Worm (Caenorhabditis elegans) whole organism, mixed stage, embryonic: ENCODE data around the gene Y46H3A.4.
A peak's percentile ranks its signal among the peaks of the same experiment; 100 is the strongest.

Source experiments
- M03D4.4 ChIP-seq: sonication (generic microtip); optimal IDR thresholded peaks from 2 replicates; lab custom pipeline; 2017; ENCODE audit warnings: mild to moderate bottlenecking, missing genetic modification characterization, missing compliant biosample characterization
- bed-3 ChIP-seq: fragments of 200-800 bp; sonication (Bioruptor generic); optimal IDR thresholded peaks from 3 replicates; lab custom pipeline; 2018; ENCODE audit warnings: mild to moderate bottlenecking, missing genetic modification characterization, moderate library complexity, missing compliant biosample characterization
- blmp-1 ChIP-seq: fragments of 150-350 bp; optimal IDR thresholded peaks from 2 replicates; lab custom pipeline; 2014; ENCODE audit warnings: missing biosample characterization, missing genetic modification characterization
- ceh-39 ChIP-seq: fragments of 150-350 bp; optimal IDR thresholded peaks from 2 replicates; lab custom pipeline; 2014; ENCODE audit warnings: missing biosample characterization, missing genetic modification characterization
- ceh-43 ChIP-seq: fragments of 200-800 bp; sonication (Bioruptor generic); optimal IDR thresholded peaks from 2 replicates; lab custom pipeline; 2018; ENCODE audit warnings: mild to moderate bottlenecking, missing genetic modification characterization, moderate library complexity, missing compliant biosample characterization
- ceh-83 ChIP-seq: fragments of 200-800 bp; sonication (Bioruptor generic); optimal IDR thresholded peaks from 2 replicates; lab custom pipeline; 2018; ENCODE audit warnings: mild to moderate bottlenecking, missing genetic modification characterization, missing compliant biosample characterization
- cnd-1 ChIP-seq: fragments of 200-800 bp; sonication (Bioruptor generic); optimal IDR thresholded peaks from 2 replicates; lab custom pipeline; 2018; ENCODE audit warnings: mild to moderate bottlenecking, missing genetic modification characterization, missing compliant biosample characterization
- elt-1 ChIP-seq: sonication (generic microtip); optimal IDR thresholded peaks from 2 replicates; lab custom pipeline; 2017; ENCODE audit warnings: missing genetic modification characterization, mild to moderate bottlenecking, missing compliant biosample characterization, antibody characterized with exemption, moderate library complexity, borderline replicate concordance; ENCODE audit not compliant: insufficient read depth
- elt-3 ChIP-seq: fragments of 150-350 bp; optimal IDR thresholded peaks from 2 replicates; lab custom pipeline; 2014; ENCODE audit warnings: missing biosample characterization, missing genetic modification characterization
- flh-1 ChIP-seq: fragments of 200-800 bp; sonication (Bioruptor generic); optimal IDR thresholded peaks from 2 replicates; lab custom pipeline; 2018; ENCODE audit warnings: mild to moderate bottlenecking, missing genetic modification characterization, moderate library complexity, missing compliant biosample characterization
- ham-2 ChIP-seq: fragments of 200-800 bp; sonication (Bioruptor generic); optimal IDR thresholded peaks from 2 replicates; lab custom pipeline; 2018; ENCODE audit warnings: mild to moderate bottlenecking, missing genetic modification characterization, missing compliant biosample characterization
- hlh-1 ChIP-seq: fragments of 150-350 bp; optimal IDR thresholded peaks from 2 replicates; lab custom pipeline; 2014; ENCODE audit warnings: missing biosample characterization, missing genetic modification reagents, missing genetic modification characterization
- lin-13 ChIP-seq: fragments of 150-350 bp; optimal IDR thresholded peaks from 2 replicates; lab custom pipeline; 2014; ENCODE audit warnings: missing biosample characterization, missing genetic modification characterization
- lin-32 ChIP-seq: fragments of 200-800 bp; sonication (Bioruptor generic); optimal IDR thresholded peaks from 2 replicates; lab custom pipeline; 2018; ENCODE audit warnings: mild to moderate bottlenecking, missing genetic modification characterization, missing compliant biosample characterization
- lsy-2 ChIP-seq: fragments of 150-350 bp; optimal IDR thresholded peaks from 2 replicates; lab custom pipeline; 2014; ENCODE audit warnings: missing biosample characterization, missing genetic modification characterization
- mab-5 ChIP-seq: fragments of 150-350 bp; optimal IDR thresholded peaks from 2 replicates; lab custom pipeline; 2014; ENCODE audit warnings: missing biosample characterization, missing genetic modification characterization
- mls-2 ChIP-seq: sonication (generic microtip); optimal IDR thresholded peaks from 2 replicates; lab custom pipeline; 2016; ENCODE audit warnings: mild to moderate bottlenecking, missing genetic modification characterization, moderate library complexity, missing compliant biosample characterization
- nhr-12 ChIP-seq: fragments of 150-350 bp; optimal IDR thresholded peaks from 2 replicates; lab custom pipeline; 2014; ENCODE audit warnings: missing biosample characterization, missing genetic modification characterization
- nhr-2 ChIP-seq: fragments of 150-350 bp; optimal IDR thresholded peaks from 2 replicates; lab custom pipeline; 2014; ENCODE audit warnings: missing biosample characterization, missing genetic modification characterization
- nhr-237 ChIP-seq: fragments of 150-350 bp; optimal IDR thresholded peaks from 2 replicates; lab custom pipeline; 2014; ENCODE audit warnings: missing biosample characterization, missing genetic modification characterization
- nhr-28 ChIP-seq: fragments of 150-350 bp; optimal IDR thresholded peaks from 2 replicates; lab custom pipeline; 2014; ENCODE audit warnings: missing biosample characterization, missing genetic modification characterization
- nhr-76 ChIP-seq: sonication (generic microtip); optimal IDR thresholded peaks from 2 replicates; lab custom pipeline; 2017; ENCODE audit warnings: missing biosample characterization, missing genetic modification characterization
- pha-4 ChIP-seq: fragments of 150-350 bp; optimal IDR thresholded peaks from 2 replicates; lab custom pipeline; 2018; ENCODE audit warnings: missing biosample characterization, missing genetic modification reagents, missing genetic modification characterization
- sem-2 ChIP-seq: fragments of 200-800 bp; sonication (Bioruptor generic); optimal IDR thresholded peaks from 2 replicates; lab custom pipeline; 2018; ENCODE audit warnings: mild to moderate bottlenecking, missing genetic modification characterization, missing compliant biosample characterization
- sptf-1 ChIP-seq: sonication (generic microtip); optimal IDR thresholded peaks from 2 replicates; lab custom pipeline; 2017; ENCODE audit warnings: mild to moderate bottlenecking, missing genetic modification characterization, moderate library complexity, missing compliant biosample characterization
- unc-120 ChIP-seq: sonication (generic microtip); optimal IDR thresholded peaks from 2 replicates; lab custom pipeline; 2017; ENCODE audit warnings: missing genetic modification characterization, missing compliant biosample characterization; ENCODE audit not compliant: poor library complexity, severe bottlenecking
- unc-39 ChIP-seq: fragments of 150-350 bp; optimal IDR thresholded peaks from 2 replicates; lab custom pipeline; 2014; ENCODE audit warnings: missing biosample characterization, missing genetic modification characterization
- unc-62 ChIP-seq: fragments of 150-350 bp; optimal IDR thresholded peaks from 2 replicates; lab custom pipeline; 2014; ENCODE audit warnings: missing biosample characterization, missing genetic modification reagents, missing genetic modification characterization
- zip-8 ChIP-seq: fragments of 150-350 bp; optimal IDR thresholded peaks from 2 replicates; lab custom pipeline; 2014; ENCODE audit warnings: missing biosample characterization, missing genetic modification characterization

The Y46H3A.4 gene

DNA sequence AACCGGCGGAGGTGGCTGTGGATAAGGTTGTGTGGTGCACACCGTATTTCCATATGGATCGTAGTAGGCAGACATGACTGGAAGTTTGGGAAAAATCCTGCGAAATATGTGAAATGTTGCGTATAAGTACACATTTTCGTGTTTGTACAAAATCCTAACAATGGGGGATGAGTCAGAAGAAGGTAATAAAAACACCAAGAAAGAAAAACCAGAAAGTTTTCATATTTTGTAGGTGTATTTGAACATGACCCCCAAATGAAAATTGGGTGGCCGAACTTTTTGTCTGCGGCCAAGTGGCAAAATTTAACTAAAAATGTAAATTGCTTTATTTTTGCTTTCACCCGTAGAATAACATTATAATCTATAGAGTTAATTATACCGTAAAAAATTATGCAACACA lies at the start of gene Y46H3A.4:
Gene Y46H3A.4 (minus strand): TSS at position 101 of the 400 bp plus-strand sequence.
- TF ChIP-seq ceh-83 = no peak
- TF ChIP-seq nhr-2 (tag; lab: Kevin White, UChicago) = no peak
- TF ChIP-seq elt-1 = no peak
- no peak for TF ChIP-seq unc-120 (tag; lab: Kevin White, UChicago)
- no peak for TF ChIP-seq mab-5 (tag; lab: Kevin White, UChicago)
- TF ChIP-seq unc-39 = no peak

DNA sequence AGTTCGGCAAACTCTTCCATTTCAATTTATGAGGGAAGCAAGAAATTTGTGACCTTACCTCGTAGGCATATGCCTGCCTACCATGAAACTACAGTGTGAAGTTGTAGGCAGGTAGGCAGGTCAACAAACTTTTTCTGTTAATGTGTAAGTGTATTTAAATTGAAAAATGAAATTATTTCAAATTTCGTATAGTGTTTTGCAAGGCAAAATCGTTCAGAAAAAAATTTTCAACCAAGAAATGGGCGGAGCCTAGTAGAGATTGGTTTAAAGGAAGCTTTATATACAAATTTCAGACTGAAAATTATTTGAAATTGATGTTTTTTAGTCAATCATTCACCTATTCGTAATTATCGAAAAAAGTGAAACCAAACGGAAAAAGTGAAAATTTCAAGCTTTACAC lies 46.9 kb upstream of the Y46H3A.4 start:
- TF ChIP-seq unc-62 (GFP tag; lab: Kevin White, UChicago) (no peak), lin-32 (GFP tag; lab: Kevin White, UChicago) (no peak), unc-39 (no peak), nhr-28 (tag; lab: Kevin White, UChicago) (no peak), mab-5 (tag; lab: Kevin White, UChicago) (no peak), elt-1 (no peak)
- TF ChIP-seq, all 35 proteins: peak for 0

DNA sequence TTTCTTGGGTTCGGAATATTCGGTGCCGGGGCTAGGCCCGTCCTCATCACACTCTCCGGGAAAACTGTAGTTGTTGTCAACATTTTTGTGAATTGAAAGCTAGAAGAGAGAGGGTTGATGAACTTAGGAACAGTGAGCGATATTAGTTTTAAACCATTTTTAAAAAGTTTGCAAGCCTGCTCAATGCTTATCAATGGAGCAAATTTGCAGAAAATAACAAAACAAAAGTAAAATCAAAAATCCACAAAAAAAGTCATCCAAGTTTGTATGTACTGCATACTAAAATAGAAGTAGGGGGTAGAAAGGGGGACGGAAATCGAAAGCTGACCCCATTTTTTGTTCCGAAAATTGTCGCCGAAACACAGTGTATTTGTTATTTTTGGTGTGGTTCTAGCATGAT lies 45.2 kb upstream of the Y46H3A.4 start, which contains the start of gene T10B5.10:
Gene T10B5.10 (minus strand): TSS at position 101 of the 400 bp plus-strand sequence.
- TF ChIP-seq cnd-1 (tag; lab: Kevin White, UChicago) (no peak), nhr-12 (tag; lab: Kevin White, UChicago) (no peak)

DNA sequence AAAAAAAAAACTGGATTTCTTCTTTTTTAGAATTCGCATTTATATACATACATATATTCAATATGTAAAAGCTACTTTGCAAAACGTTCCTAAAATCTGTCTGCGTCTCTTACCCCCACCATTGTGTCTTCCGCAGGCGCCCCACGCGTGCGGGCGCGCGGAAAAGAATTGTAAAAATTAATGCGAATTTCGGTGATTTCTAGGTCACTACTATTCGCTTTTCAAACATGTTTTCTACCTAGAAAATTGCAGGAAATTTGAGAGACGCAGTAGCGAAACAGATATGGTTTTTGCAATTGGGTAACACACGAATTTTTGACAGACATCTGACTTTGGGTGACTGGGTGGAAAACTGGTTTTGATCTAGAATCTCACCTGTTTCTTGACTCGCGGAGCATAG lies 44.2 kb upstream of the Y46H3A.4 start:
- TF ChIP-seq unc-39 (no peak), unc-62 (GFP tag; lab: Kevin White, UChicago) (no peak), ceh-43 (no peak), nhr-76 (no peak)
- TF ChIP-seq, all 35 proteins: peak for 0

DNA sequence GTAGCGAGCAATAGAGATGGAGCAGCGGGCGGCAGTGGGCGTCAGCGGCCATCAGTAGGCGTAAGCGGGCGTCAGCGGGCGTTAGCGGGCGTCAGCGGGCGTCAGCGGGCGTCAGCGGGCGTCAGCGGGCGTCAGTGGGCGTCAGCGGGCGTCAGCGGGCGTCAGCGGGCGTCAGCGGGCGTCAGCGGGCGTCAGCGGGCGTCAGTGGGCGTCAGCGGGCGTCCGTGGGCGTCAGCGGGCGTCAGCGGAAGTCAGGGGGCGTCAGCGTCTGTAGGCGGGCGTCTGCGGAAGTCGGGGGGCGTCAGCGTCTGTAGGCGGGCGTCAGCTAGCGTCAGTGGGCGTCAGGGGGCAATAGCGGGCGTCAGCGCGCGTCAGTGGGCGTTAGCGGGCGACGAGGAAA lies 39.1 kb upstream of the Y46H3A.4 start:
- TF ChIP-seq sptf-1 (tag; lab: Kevin White, UChicago) = peak; percentile 25

DNA sequence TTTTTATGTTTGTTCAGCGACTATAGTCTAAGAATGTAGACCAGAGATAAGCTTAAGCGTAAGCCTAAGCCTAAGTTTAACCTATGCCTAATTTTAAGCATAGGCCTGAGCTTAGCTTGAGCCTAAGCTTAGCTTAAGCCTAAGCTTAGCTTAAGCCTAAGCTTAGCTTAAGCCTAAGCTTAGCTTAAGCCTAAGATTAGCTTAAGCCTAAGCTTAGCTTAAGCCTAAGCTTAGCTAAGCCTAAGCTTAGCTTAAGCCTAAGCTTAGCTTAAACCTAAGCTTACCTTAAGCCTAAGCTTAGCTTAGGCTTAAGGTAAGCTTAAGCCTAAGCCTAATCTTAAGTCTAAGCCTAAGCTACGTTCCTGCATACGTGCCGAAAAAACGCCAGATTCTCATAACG lies 37.7 kb upstream of the Y46H3A.4 start:
- no peak for TF ChIP-seq cnd-1 (tag; lab: Kevin White, UChicago)
- TF ChIP-seq ham-2 (GFP tag; lab: Kevin White, UChicago) = peak; percentile 71

ce11 chrV:1845977-1846376 lies 35.0 kb upstream of the Y46H3A.4 start, which contains the start of gene T10B5.7:
TSS of gene T10B5.7 (plus strand) at chrV:1846201.
- TF ChIP-seq nhr-12 (tag; lab: Kevin White, UChicago) = no peak
- TF ChIP-seq ceh-43 = no peak
- TF ChIP-seq ceh-39 (tag; lab: Kevin White, UChicago) = no peak
- no peak for TF ChIP-seq nhr-237 (tag; lab: Kevin White, UChicago)
- no peak for TF ChIP-seq hlh-1 (tag; lab: Kevin White, UChicago)
- no peak for TF ChIP-seq unc-120 (tag; lab: Kevin White, UChicago)
- TF ChIP-seq zip-8 (tag; lab: Kevin White, UChicago) = no peak
- no peak for TF ChIP-seq ceh-83
- TF ChIP-seq lsy-2 (tag; lab: Kevin White, UChicago) = no peak
- no peak for TF ChIP-seq blmp-1 (tag; lab: Kevin White, UChicago)
- no peak for TF ChIP-seq nhr-76
- TF ChIP-seq pha-4 (tag; lab: Kevin White, UChicago) = no peak
- TF ChIP-seq mls-2 (tag; lab: Kevin White, UChicago) = no peak
- TF ChIP-seq lin-13 (tag; lab: Kevin White, UChicago) = no peak
- TF ChIP-seq M03D4.4 = no peak
- TF ChIP-seq nhr-2 (tag; lab: Kevin White, UChicago) = no peak
- TF ChIP-seq bed-3 (GFP tag; lab: Kevin White, UChicago) = no peak
- no peak for TF ChIP-seq nhr-28 (tag; lab: Kevin White, UChicago)

- no peak for TF ChIP-seq lin-13 (tag; lab: Kevin White, UChicago)
- no peak for TF ChIP-seq sem-2 (GFP tag; lab: Kevin White, UChicago)
- TF ChIP-seq nhr-28 (tag; lab: Kevin White, UChicago) = no peak
- TF ChIP-seq mab-5 (tag; lab: Kevin White, UChicago) = no peak
- no peak for TF ChIP-seq nhr-12 (tag; lab: Kevin White, UChicago)
- no peak for TF ChIP-seq lin-32 (GFP tag; lab: Kevin White, UChicago)
- TF ChIP-seq pha-4 (tag; lab: Kevin White, UChicago) = no peak
- no peak for TF ChIP-seq ham-2 (GFP tag; lab: Kevin White, UChicago)
- no peak for TF ChIP-seq M03D4.4
- TF ChIP-seq lsy-2 (tag; lab: Kevin White, UChicago) = no peak
- TF ChIP-seq elt-3 (tag; lab: Kevin White, UChicago) = no peak
- TF ChIP-seq unc-120 (tag; lab: Kevin White, UChicago) = no peak
- TF ChIP-seq flh-1 = no peak
- TF ChIP-seq blmp-1 (tag; lab: Kevin White, UChicago) = no peak
- no peak for TF ChIP-seq nhr-76
Observed at ce11 chrV:1841744-1842143, 30.8 kb upstream of the Y46H3A.4 start, which contains the start of gene T10B5.8. TSS of gene T10B5.8 (plus strand) at chrV:1842044.
